Fruit fly (Drosophila melanogaster) whole organism, embryonic: ENCODE data around the gene Arp10.
A peak's percentile ranks its signal among the peaks of the same experiment; 100 is the strongest.

ENCODE experiments used
- ATbp ChIP-seq: fragments of 200-800 bp; sonication (Bioruptor generic); optimal IDR thresholded peaks from 2 replicates; lab custom pipeline; 2017; ENCODE audit warnings: missing biosample characterization, mild to moderate bottlenecking, missing genetic modification characterization, missing genetic modification reagents
- CG10979 ChIP-seq: fragments of 200-800 bp; sonication (Bioruptor generic); optimal IDR thresholded peaks from 2 replicates; lab custom pipeline; 2018; ENCODE audit warnings: missing biosample characterization, mild to moderate bottlenecking, missing genetic modification characterization, moderate library complexity
- CG11696 ChIP-seq: fragments of 200-800 bp; sonication (Bioruptor generic); IDR thresholded peaks from 2 replicates; pipeline ENCODE4 v1.3.6; 2022; ENCODE audit warnings: missing biosample characterization, missing genetic modification characterization
- CG13287 ChIP-seq: fragments of 200-800 bp; sonication (Bioruptor generic); IDR thresholded peaks from 2 replicates; pipeline ENCODE4 v1.3.6; 2022; ENCODE audit warnings: missing biosample characterization, missing genetic modification characterization; ENCODE audit not compliant: partially characterized antibody
- CG15696 ChIP-seq: fragments of 200-800 bp; sonication (Bioruptor generic); optimal IDR thresholded peaks from 2 replicates; lab custom pipeline; 2019; ENCODE audit warnings: missing biosample characterization, mild to moderate bottlenecking, missing genetic modification characterization, moderate library complexity
- CG1792 ChIP-seq: fragments of 200-800 bp; sonication (Bioruptor generic); optimal IDR thresholded peaks from 2 replicates; lab custom pipeline; 2016; ENCODE audit warnings: missing biosample characterization, missing genetic modification characterization
- CG2120 ChIP-seq: fragments of 200-800 bp; sonication (Bioruptor generic); optimal IDR thresholded peaks from 3 replicates; lab custom pipeline; 2016; ENCODE audit warnings: missing biosample characterization, missing genetic modification characterization
- CG30403 ChIP-seq: fragments of 200-800 bp; sonication (Bioruptor generic); optimal IDR thresholded peaks from 3 replicates; lab custom pipeline; 2016; ENCODE audit warnings: missing biosample characterization, missing genetic modification characterization
- CG34376 ChIP-seq: fragments of 200-800 bp; sonication (Bioruptor generic); optimal IDR thresholded peaks from 2 replicates; lab custom pipeline; 2018; ENCODE audit warnings: missing biosample characterization, mild to moderate bottlenecking, missing genetic modification characterization
- CG6654 ChIP-seq: fragments of 200-800 bp; sonication (Bioruptor generic); optimal IDR thresholded peaks from 2 replicates; lab custom pipeline; 2017; ENCODE audit warnings: missing biosample characterization, mild to moderate bottlenecking, missing genetic modification characterization
- CG7745 ChIP-seq: fragments of 200-800 bp; sonication (Bioruptor generic); optimal IDR thresholded peaks from 2 replicates; lab custom pipeline; 2018; ENCODE audit warnings: missing biosample characterization, mild to moderate bottlenecking, missing genetic modification characterization, moderate library complexity
- CG7786 ChIP-seq: fragments of 200-800 bp; sonication (Bioruptor generic); optimal IDR thresholded peaks from 2 replicates; lab custom pipeline; 2016; ENCODE audit warnings: missing biosample characterization, missing genetic modification characterization
- CG8281 ChIP-seq: fragments of 200-800 bp; sonication (Bioruptor generic); optimal IDR thresholded peaks from 2 replicates; lab custom pipeline; 2018; ENCODE audit warnings: missing biosample characterization, mild to moderate bottlenecking, missing genetic modification characterization, moderate library complexity
- CG8388 ChIP-seq: fragments of 200-800 bp; sonication (Bioruptor generic); optimal IDR thresholded peaks from 2 replicates; lab custom pipeline; 2019; ENCODE audit warnings: missing biosample characterization, mild to moderate bottlenecking, missing genetic modification characterization, moderate library complexity
- CG8765 ChIP-seq: fragments of 200-800 bp; sonication (Bioruptor generic); IDR thresholded peaks from 2 replicates; pipeline ENCODE4 v1.3.6; 2022; ENCODE audit warnings: missing biosample characterization, missing genetic modification characterization
- CG9727 ChIP-seq: fragments of 200-800 bp; sonication (Bioruptor generic); optimal IDR thresholded peaks from 3 replicates; lab custom pipeline; 2017; ENCODE audit warnings: missing biosample characterization, mild to moderate bottlenecking, missing genetic modification characterization
- CG9817 ChIP-seq: fragments of 200-800 bp; sonication (Bioruptor generic); optimal IDR thresholded peaks from 2 replicates; lab custom pipeline; 2018; ENCODE audit warnings: missing biosample characterization, mild to moderate bottlenecking, missing genetic modification characterization, moderate library complexity
- Camta ChIP-seq: fragments of 200-800 bp; sonication (Bioruptor generic); optimal IDR thresholded peaks from 2 replicates; lab custom pipeline; 2016; ENCODE audit warnings: missing biosample characterization, missing genetic modification characterization
- E2f1 ChIP-seq: fragments of 200-800 bp; sonication (Bioruptor generic); IDR thresholded peaks from 2 replicates; pipeline ENCODE4 v1.3.6; 2022; ENCODE audit warnings: missing biosample characterization, missing genetic modification characterization
- HLH54F ChIP-seq: fragments of 200-800 bp; sonication (Bioruptor generic); optimal IDR thresholded peaks from 3 replicates; lab custom pipeline; 2016; ENCODE audit warnings: missing biosample characterization, missing genetic modification characterization
- Hr39 ChIP-seq: fragments of >200 bp; optimal IDR thresholded peaks from 2 replicates; lab custom pipeline; 2017
- Hsf ChIP-seq: fragments of 200-800 bp; sonication (Bioruptor generic); optimal IDR thresholded peaks from 3 replicates; lab custom pipeline; 2016; ENCODE audit warnings: missing biosample characterization, missing genetic modification characterization
- Mrtf ChIP-seq: fragments of 200-800 bp; sonication (Bioruptor generic); IDR thresholded peaks from 3 replicates; pipeline ENCODE4 v1.3.6; 2022; ENCODE audit warnings: missing biosample characterization, missing genetic modification characterization
- NC2α ChIP-seq: fragments of 200-800 bp; sonication (Bioruptor generic); optimal IDR thresholded peaks from 2 replicates; lab custom pipeline; 2016; ENCODE audit warnings: missing biosample characterization, missing genetic modification characterization
- NFAT ChIP-seq: fragments of 200-800 bp; sonication (Bioruptor generic); IDR thresholded peaks from 2 replicates; pipeline ENCODE4 v1.3.6; 2022; ENCODE audit warnings: missing biosample characterization, missing genetic modification characterization
- Optix ChIP-seq: fragments of 200-800 bp; sonication (Bioruptor generic); IDR thresholded peaks from 3 replicates; pipeline ENCODE4 v1.3.6; 2022; ENCODE audit warnings: missing biosample characterization, missing genetic modification characterization
- Ravus ChIP-seq: fragments of 200-800 bp; sonication (Bioruptor generic); IDR thresholded peaks from 2 replicates; pipeline ENCODE4 v1.3.6; 2022; ENCODE audit warnings: missing biosample characterization, missing genetic modification characterization
- Sin3A ChIP-seq: fragments of >200 bp; optimal IDR thresholded peaks from 2 replicates; lab custom pipeline; 2018
- Spps ChIP-seq: fragments of 200-800 bp; sonication (Bioruptor generic); optimal IDR thresholded peaks from 2 replicates; lab custom pipeline; 2018; ENCODE audit warnings: missing biosample characterization, mild to moderate bottlenecking, missing genetic modification characterization
- Vsx1 ChIP-seq: fragments of 200-800 bp; sonication (Bioruptor generic); optimal IDR thresholded peaks from 2 replicates; lab custom pipeline; 2017; ENCODE audit warnings: missing biosample characterization, mild to moderate bottlenecking, missing genetic modification characterization, missing genetic modification reagents
- az2 ChIP-seq: fragments of 200-800 bp; sonication (Bioruptor generic); optimal IDR thresholded peaks from 3 replicates; lab custom pipeline; 2016; ENCODE audit warnings: missing biosample characterization, missing genetic modification characterization
- bowl ChIP-seq: fragments of 200-800 bp; sonication (Bioruptor generic); IDR thresholded peaks from 2 replicates; pipeline ENCODE4 v1.3.6; 2022; ENCODE audit warnings: missing biosample characterization, missing genetic modification characterization
- chinmo ChIP-seq: fragments of 200-800 bp; sonication (Bioruptor generic); IDR thresholded peaks from 4 replicates; pipeline ENCODE4 v1.3.6; 2022; ENCODE audit warnings: missing biosample characterization, missing genetic modification characterization; ENCODE audit not compliant: partially characterized antibody
- croc ChIP-seq: fragments of 200-800 bp; sonication (Bioruptor generic); conservative IDR thresholded peaks from 3 replicates; pipeline ENCODE4 v1.3.6; 2022; ENCODE audit warnings: missing biosample characterization, missing genetic modification characterization
- crp ChIP-seq, 2 experiments: fragments of 200-800 bp; sonication (Bioruptor generic); optimal IDR thresholded peaks; 2 replicates in 1 of 2; 3 replicates in 1 of 2; lab custom pipeline; 2017; ENCODE audit warnings: missing biosample characterization in 2 of 2, missing genetic modification characterization in 2 of 2, mild to moderate bottlenecking in 1 of 2, moderate library complexity in 1 of 2
- cwo ChIP-seq: fragments of 200-800 bp; sonication (Bioruptor generic); optimal IDR thresholded peaks from 3 replicates; lab custom pipeline; 2017; ENCODE audit warnings: missing biosample characterization, missing genetic modification characterization, mild to moderate bottlenecking, moderate library complexity, missing genetic modification reagents
- da ChIP-seq: fragments of 200-800 bp; sonication (Bioruptor generic); optimal IDR thresholded peaks from 2 replicates; lab custom pipeline; 2016; ENCODE audit warnings: missing biosample characterization, missing genetic modification characterization
- dpn ChIP-seq, 2 experiments: fragments of 200-800 bp; sonication (Bioruptor generic); optimal IDR thresholded peaks; 3 replicates each; lab custom pipeline; 2016; ENCODE audit warnings: missing biosample characterization in 2 of 2, missing genetic modification characterization in 2 of 2
- h ChIP-seq: fragments of >200 bp; optimal IDR thresholded peaks from 2 replicates; lab custom pipeline; 2017
- lab ChIP-seq: fragments of 200-800 bp; sonication (Bioruptor generic); optimal IDR thresholded peaks from 3 replicates; lab custom pipeline; 2017; ENCODE audit warnings: missing biosample characterization, missing genetic modification characterization, mild to moderate bottlenecking, moderate library complexity, missing genetic modification reagents
- peb ChIP-seq: fragments of 200-800 bp; sonication (Bioruptor generic); IDR thresholded peaks from 2 replicates; pipeline ENCODE4 v1.3.6; 2022; ENCODE audit warnings: missing biosample characterization, missing genetic modification characterization
- sim ChIP-seq: fragments of 200-800 bp; sonication (Bioruptor generic); IDR thresholded peaks from 2 replicates; pipeline ENCODE4 v1.3.6; 2022; ENCODE audit warnings: missing biosample characterization, missing genetic modification characterization
- slou ChIP-seq: fragments of 200-800 bp; sonication (Bioruptor generic); optimal IDR thresholded peaks from 3 replicates; lab custom pipeline; 2016; ENCODE audit warnings: missing biosample characterization, missing genetic modification characterization
- so ChIP-seq: fragments of 200-800 bp; sonication (Bioruptor generic); IDR thresholded peaks from 3 replicates; pipeline ENCODE4 v1.3.6; 2022; ENCODE audit warnings: missing biosample characterization, missing genetic modification characterization
- sr ChIP-seq: fragments of 200-800 bp; sonication (Bioruptor generic); IDR thresholded peaks from 3 replicates; pipeline ENCODE4 v1.3.6; 2022; ENCODE audit warnings: missing biosample characterization, missing genetic modification characterization
- tna ChIP-seq: fragments of 200-800 bp; sonication (Bioruptor generic); IDR thresholded peaks from 2 replicates; pipeline ENCODE4 v1.3.6; 2022; ENCODE audit warnings: missing biosample characterization, missing genetic modification characterization; ENCODE audit not compliant: partially characterized antibody
- trem ChIP-seq: fragments of 200-800 bp; optimal IDR thresholded peaks from 3 replicates; lab custom pipeline; 2019; ENCODE audit warnings: missing biosample characterization, mild to moderate bottlenecking, missing genetic modification characterization, moderate library complexity
- trh ChIP-seq: fragments of 200-800 bp; sonication (Bioruptor generic); optimal IDR thresholded peaks from 2 replicates; lab custom pipeline; 2016; ENCODE audit warnings: missing biosample characterization, missing genetic modification characterization
- tx ChIP-seq: fragments of 200-800 bp; sonication (Bioruptor generic); optimal IDR thresholded peaks from 2 replicates; lab custom pipeline; 2016; ENCODE audit warnings: missing biosample characterization, missing genetic modification characterization
- wdn ChIP-seq: fragments of 200-800 bp; sonication (Bioruptor generic); IDR thresholded peaks from 2 replicates; pipeline ENCODE4 v1.3.6; 2022; ENCODE audit warnings: missing biosample characterization, missing genetic modification characterization
- zf30C ChIP-seq: fragments of 200-800 bp; sonication (Bioruptor generic); optimal IDR thresholded peaks from 3 replicates; lab custom pipeline; 2018; ENCODE audit warnings: missing biosample characterization, mild to moderate bottlenecking, missing genetic modification characterization

Gene Arp10

DNA sequence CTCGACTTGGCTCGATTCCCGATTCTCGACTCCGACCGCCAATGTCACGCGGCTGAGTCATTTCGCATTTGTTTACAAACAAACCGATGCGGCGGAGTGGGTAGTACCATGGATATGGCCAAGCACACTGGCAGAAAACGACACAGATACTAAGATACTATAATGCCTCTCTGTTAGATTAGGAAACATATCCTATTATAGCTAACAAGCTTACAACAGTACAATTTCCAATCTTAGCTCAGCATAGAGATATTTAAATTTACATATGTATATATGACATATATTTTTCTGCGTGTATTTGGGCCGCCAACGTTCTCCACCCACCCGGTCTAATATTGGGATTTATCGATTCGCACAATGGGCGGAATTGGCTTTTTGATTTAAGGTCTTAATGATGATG is 42.0 kb downstream of the Arp10 start (continued):
- TF ChIP-seq Hsf (GFP tag; lab: Kevin White, UChicago), result peak; percentile 66
- TF ChIP-seq sim (GFP tag; lab: Robert Waterston, UW), result peak; percentile 27; the same call in 1 of the 2 replicates
- TF ChIP-seq Sin3A, result no peak
- peak; percentile 29 for TF ChIP-seq Spps (tag; lab: Kevin White, UChicago)
- no peak for TF ChIP-seq CG7745 (tag; lab: Kevin White, UChicago)
- peak; percentile 80 for TF ChIP-seq CG2120
- TF ChIP-seq CG30403 (GFP tag; lab: Kevin White, UChicago), result peak; percentile 74
- no peak for TF ChIP-seq tna (GFP tag; lab: Robert Waterston, UW)
- TF ChIP-seq CG6654 (GFP tag; lab: Kevin White, UChicago), result peak; percentile 7
- peak; percentile 55 for TF ChIP-seq Ravus (GFP tag; lab: Robert Waterston, UW)
- TF ChIP-seq sr (GFP tag; lab: Robert Waterston, UW), result peak; percentile 72; the same call in 2 of the 3 replicates
- TF ChIP-seq CG8765 (GFP tag; lab: Robert Waterston, UW), result peak; percentile 39; the same call in 1 of the 2 replicates
- peak; percentile 27 for TF ChIP-seq HLH54F (GFP tag; lab: Kevin White, UChicago)
- peak; percentile 56 for TF ChIP-seq CG8281
- peak; percentile 70 for TF ChIP-seq E2f1 (GFP tag; lab: Robert Waterston, UW)
- TF ChIP-seq tx (GFP tag; lab: Kevin White, UChicago), result peak; percentile 20
- TF ChIP-seq NFAT (GFP tag; lab: Robert Waterston, UW), result peak; percentile 73
- TF ChIP-seq so (GFP tag; lab: Robert Waterston, UW), result peak; percentile 83
- no peak for TF ChIP-seq da (GFP tag; lab: Kevin White, UChicago)
- peak; percentile 75 for TF ChIP-seq cwo (GFP tag; lab: Kevin White, UChicago)
- TF ChIP-seq bowl (GFP tag; lab: Robert Waterston, UW), result 0 out of 2 replicates have a peak, but pooled peaks have one; percentile 24
- TF ChIP-seq NC2α (GFP tag; lab: Kevin White, UChicago), result no peak
- TF ChIP-seq crp (GFP tag; optimal IDR thresholded peaks at IDR 0.05; lab: Kevin White, UChicago), result no peak
- TF ChIP-seq Optix (GFP tag; lab: Robert Waterston, UW), result 0 out of 3 replicates have a peak, but pooled peaks have one; percentile 27
- TF ChIP-seq Camta (GFP tag; lab: Kevin White, UChicago), result peak; percentile 58
- TF ChIP-seq zf30C (GFP tag; lab: Kevin White, UChicago), result peak; percentile 27
- TF ChIP-seq CG7786 (GFP tag; lab: Kevin White, UChicago), result peak; percentile 38
- no peak for TF ChIP-seq chinmo (GFP tag; lab: Robert Waterston, UW)
- peak; percentile 58 for TF ChIP-seq az2
- TF ChIP-seq h, result no peak
- TF ChIP-seq CG10979 (tag; lab: Kevin White, UChicago), result peak; percentile 65
- TF ChIP-seq CG8388 (GFP tag; lab: Kevin White, UChicago), result peak; percentile 56
- peak; percentile 70 for TF ChIP-seq slou (GFP tag; lab: Kevin White, UChicago)
- peak; percentile 68 for TF ChIP-seq Vsx1
- peak; percentile 67 for TF ChIP-seq ATbp (GFP tag; lab: Kevin White, UChicago)
- peak; percentile 25 for TF ChIP-seq CG15696 (tag; lab: Kevin White, UChicago)
- TF ChIP-seq Mrtf, result peak; percentile 72; the same call in 1 of the 3 replicates
- TF ChIP-seq peb (GFP tag; lab: Robert Waterston, UW), result peak; percentile 40; the same call in 1 of the 2 replicates
- 0 out of 2 replicates have a peak, but pooled peaks have one; percentile 52 for TF ChIP-seq CG11696 (GFP tag; lab: Robert Waterston, UW)
- no peak for TF ChIP-seq CG13287 (GFP tag; lab: Robert Waterston, UW)
- TF ChIP-seq Hr39, result no peak
- no peak for TF ChIP-seq trh (GFP tag; lab: Kevin White, UChicago)
- peak; percentile 39 for TF ChIP-seq CG1792 (GFP tag; lab: Kevin White, UChicago)
- peak; percentile 50 for TF ChIP-seq trem (tag; lab: Kevin White, UChicago)
- TF ChIP-seq lab, result peak; percentile 89
- TF ChIP-seq CG34376 (GFP tag; lab: Kevin White, UChicago), result peak; percentile 86
- peak; percentile 67 for TF ChIP-seq wdn (GFP tag; lab: Robert Waterston, UW)
- peak; percentile 67 to 79 for TF ChIP-seq dpn (GFP tag; optimal IDR thresholded peaks at IDR 0.05; lab: Kevin White, UChicago)
- TF ChIP-seq croc (GFP tag; lab: Robert Waterston, UW), result peak; percentile 36; the same call in 1 of the 3 replicates
- peak; percentile 80 for TF ChIP-seq CG9727 (GFP tag; lab: Kevin White, UChicago)
- peak; percentile 74 for TF ChIP-seq CG9817 (tag; lab: Kevin White, UChicago)
